Worm (Caenorhabditis elegans) whole organism, midembryonic: ENCODE measurements around the gene F48E8.8.

Experiments used
- T22C8.4 ChIP-seq: fragments of 200-800 bp; sonication (Bioruptor generic); IDR thresholded peaks from 2 replicates; pipeline ENCODE4 v1.3.6; 2022; ENCODE audit warnings: missing genetic modification characterization, missing compliant biosample characterization
- cog-1 ChIP-seq: sonication (generic microtip); optimal IDR thresholded peaks from 2 replicates; lab custom pipeline; 2016; ENCODE audit warnings: missing genetic modification characterization, missing compliant biosample characterization
- flt-1 ChIP-seq: fragments of 200-800 bp; sonication (Bioruptor generic); IDR thresholded peaks from 2 replicates; pipeline ENCODE4 v1.3.6; 2022; ENCODE audit warnings: missing genetic modification characterization, missing compliant biosample characterization
- klf-2 ChIP-seq: fragments of 200-800 bp; sonication (Bioruptor generic); conservative IDR thresholded peaks from 2 replicates; pipeline ENCODE4 v1.3.6; 2022; ENCODE audit warnings: missing genetic modification reagents, missing genetic modification characterization, missing compliant biosample characterization
- med-1 ChIP-seq: sonication (generic microtip); optimal IDR thresholded peaks from 2 replicates; lab custom pipeline; 2017; ENCODE audit warnings: missing genetic modification characterization, mild to moderate bottlenecking, missing compliant biosample characterization, antibody characterized with exemption, missing genetic modification reagents; ENCODE audit not compliant: insufficient read depth
- ref-1 ChIP-seq: fragments of 200-800 bp; sonication (Bioruptor generic); conservative IDR thresholded peaks from 2 replicates; pipeline ENCODE4 v1.3.6; 2022; ENCODE audit warnings: missing genetic modification reagents, missing genetic modification characterization, missing compliant biosample characterization
- tab-1 ChIP-seq: fragments of 200-800 bp; sonication (Bioruptor generic); IDR thresholded peaks from 2 replicates; pipeline ENCODE4 v1.3.6; 2022; ENCODE audit warnings: missing genetic modification characterization, missing compliant biosample characterization
- ztf-23 ChIP-seq: fragments of 200-800 bp; sonication (Bioruptor generic); IDR thresholded peaks from 2 replicates; pipeline ENCODE4 v1.3.6; 2022; ENCODE audit warnings: missing genetic modification reagents, missing genetic modification characterization, missing compliant biosample characterization
- ztf-29 ChIP-seq: fragments of 200-800 bp; sonication (Bioruptor generic); IDR thresholded peaks from 2 replicates; pipeline ENCODE4 v1.3.6; 2022; ENCODE audit warnings: missing genetic modification reagents, missing genetic modification characterization, missing compliant biosample characterization

- TF ChIP-seq flt-1 (GFP tag; lab: Robert Waterston, UW): no peak
- TF ChIP-seq ztf-29 (GFP tag; lab: Robert Waterston, UW): no peak
- no peak for TF ChIP-seq ref-1 (GFP tag; lab: Robert Waterston, UW)
- TF ChIP-seq cog-1 (tag; lab: Kevin White, UChicago): no peak
- TF ChIP-seq med-1 (GFP tag; lab: Kevin White, UChicago): no peak
- TF ChIP-seq klf-2 (GFP tag; lab: Robert Waterston, UW): no peak
- no peak for TF ChIP-seq ztf-23 (GFP tag; lab: Robert Waterston, UW)
- no peak for TF ChIP-seq T22C8.4 (GFP tag; lab: Robert Waterston, UW)
- no peak for TF ChIP-seq tab-1
Measured at ce11 chrIII:5402419-5402818, 47.2 kb downstream of the F48E8.8 start.
